Worm (Caenorhabditis elegans) whole organism, L4 larva: ENCODE measurements around the gene F11A5.5.

Experiments
- pha-4 ChIP-seq, 2 experiments: fragments of 150-350 bp in 1 of 2; fragments of 200-800 bp in 1 of 2; sonication (Bioruptor generic) in 1 of 2; IDR thresholded peaks in 1 of 2; optimal IDR thresholded peaks in 1 of 2; 2 replicates each; pipeline versions ENCODE4 v1.3.6 to Lab custom; 2014 to 2022; ENCODE audit warnings: missing genetic modification characterization in 2 of 2, missing genetic modification reagents in 2 of 2, missing biosample characterization in 1 of 2, missing compliant biosample characterization in 1 of 2
- skn-1 ChIP-seq: fragments of 150-350 bp; optimal IDR thresholded peaks from 2 replicates; lab custom pipeline; 2014; ENCODE audit warnings: missing biosample characterization, missing genetic modification characterization

DNA sequence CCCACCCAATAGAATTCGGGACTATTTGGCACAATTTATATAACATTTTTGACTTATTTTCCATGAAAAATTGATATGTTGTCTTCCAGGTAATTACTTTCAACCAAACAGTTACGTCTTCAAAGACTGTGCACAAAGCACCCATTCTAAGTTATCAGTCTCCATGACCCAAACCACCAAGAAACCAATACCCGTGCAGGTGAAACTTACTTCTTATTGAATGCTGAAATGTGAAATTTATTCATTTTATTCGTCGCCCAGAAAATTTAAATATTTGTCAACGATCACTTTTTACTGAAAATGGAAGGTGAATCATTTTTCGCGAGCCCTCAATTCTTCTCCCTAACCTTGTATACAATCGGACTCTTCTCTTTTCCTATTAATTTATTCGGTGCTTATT is 7.6 kb upstream of the F11A5.5 start, which contains the start of gene srh-281:
- TF ChIP-seq skn-1 (tag; lab: Kevin White, UChicago) (no peak), pha-4 (GFP tag; IDR thresholded peaks at IDR 0.05; lab: Robert Waterston, UW) (no peak), pha-4 (tag; optimal IDR thresholded peaks at IDR 0.05; lab: Kevin White, UChicago) (no peak)
